Worm (Caenorhabditis elegans) whole organism, L4 larva: Measurements from ENCODE around the gene T25F10.4.

Experiments
- F10B5.3 ChIP-seq: sonication (generic microtip); optimal IDR thresholded peaks from 2 replicates; lab custom pipeline; 2016; ENCODE audit warnings: mild to moderate bottlenecking, missing genetic modification characterization, missing compliant biosample characterization
- F26F4.8 ChIP-seq: fragments of 200-800 bp; sonication (Bioruptor generic); conservative IDR thresholded peaks from 2 replicates; pipeline ENCODE4 v1.3.6; 2022; ENCODE audit warnings: missing genetic modification characterization, missing compliant biosample characterization
- Y5F2A.4 ChIP-seq: fragments of 200-800 bp; sonication (Bioruptor generic); optimal IDR thresholded peaks from 2 replicates; lab custom pipeline; 2018; ENCODE audit warnings: mild to moderate bottlenecking, missing genetic modification characterization, missing compliant biosample characterization
- Y75B8A.6 ChIP-seq: fragments of 200-800 bp; sonication (Bioruptor generic); IDR thresholded peaks from 2 replicates; pipeline ENCODE4 v1.3.6; 2022; ENCODE audit warnings: missing genetic modification reagents, missing genetic modification characterization, missing compliant biosample characterization
- ZK337.2 ChIP-seq: fragments of 200-800 bp; sonication (Bioruptor generic); IDR thresholded peaks from 2 replicates; pipeline ENCODE4 v1.3.6; 2022; ENCODE audit warnings: missing genetic modification reagents, missing genetic modification characterization, missing compliant biosample characterization
- ZK546.5 ChIP-seq, 2 experiments: sonication (generic microtip); optimal IDR thresholded peaks; 2 replicates each; lab custom pipeline; 2017; ENCODE audit warnings: missing biosample characterization in 2 of 2, missing genetic modification characterization in 2 of 2
- aha-1 ChIP-seq: fragments of 150-350 bp; peaks from one replicate; lab custom pipeline; 2014; ENCODE audit warnings: missing biosample characterization, missing genetic modification characterization
- ceh-28 ChIP-seq: fragments of 150-350 bp; optimal IDR thresholded peaks from 2 replicates; lab custom pipeline; 2014; ENCODE audit warnings: missing biosample characterization, missing genetic modification reagents, missing genetic modification characterization
- cey-2 ChIP-seq: sonication (generic microtip); optimal IDR thresholded peaks from 3 replicates; lab custom pipeline; 2017; ENCODE audit warnings: missing genetic modification characterization, mild to moderate bottlenecking, missing compliant biosample characterization, antibody characterized with exemption, borderline replicate concordance; ENCODE audit not compliant: insufficient read depth
- daf-16 ChIP-seq, 3 experiments: sonication (generic microtip); optimal IDR thresholded peaks; 2 replicates each; lab custom pipeline; 2016 to 2017; ENCODE audit warnings: missing genetic modification characterization in 3 of 3, missing genetic modification reagents in 3 of 3, mild to moderate bottlenecking in 2 of 3, missing compliant biosample characterization in 2 of 3, missing biosample characterization in 1 of 3, moderate library complexity in 1 of 3
- dmd-6 ChIP-seq: fragments of 200-800 bp; sonication (Bioruptor generic); IDR thresholded peaks from 2 replicates; pipeline ENCODE4 v1.3.6; 2022; ENCODE audit warnings: missing genetic modification reagents, missing genetic modification characterization, missing compliant biosample characterization
- dmd-8 ChIP-seq: fragments of 200-800 bp; sonication (Bioruptor generic); IDR thresholded peaks from 2 replicates; pipeline ENCODE4 v1.3.6; 2022; ENCODE audit warnings: missing genetic modification characterization, missing compliant biosample characterization
- dmd-9 ChIP-seq: fragments of 200-800 bp; sonication (Bioruptor generic); IDR thresholded peaks from 2 replicates; pipeline ENCODE4 v1.3.6; 2022; ENCODE audit warnings: missing genetic modification reagents, missing genetic modification characterization, missing compliant biosample characterization
- duxl-1 ChIP-seq: sonication (generic microtip); optimal IDR thresholded peaks from 2 replicates; lab custom pipeline; 2016; ENCODE audit warnings: mild to moderate bottlenecking, missing genetic modification characterization, moderate library complexity, missing compliant biosample characterization; ENCODE audit not compliant: poor library complexity
- fkh-10 ChIP-seq: fragments of 150-350 bp; optimal IDR thresholded peaks from 2 replicates; lab custom pipeline; 2014; ENCODE audit warnings: missing biosample characterization, missing genetic modification reagents, missing genetic modification characterization
- fos-1 ChIP-seq: fragments of 150-350 bp; optimal IDR thresholded peaks from 2 replicates; lab custom pipeline; 2014; ENCODE audit warnings: missing biosample characterization, missing genetic modification characterization
- hlh-11 ChIP-seq: fragments of 200-800 bp; sonication (Bioruptor generic); optimal IDR thresholded peaks from 2 replicates; lab custom pipeline; 2018; ENCODE audit warnings: mild to moderate bottlenecking, missing genetic modification characterization, missing compliant biosample characterization
- lin-15B ChIP-seq: fragments of 150-350 bp; sonication (generic microtip); optimal IDR thresholded peaks from 3 replicates; lab custom pipeline; 2014; ENCODE audit warnings: missing biosample characterization, missing genetic modification characterization
- lin-38 ChIP-seq: fragments of 200-800 bp; sonication (Bioruptor generic); IDR thresholded peaks from 2 replicates; pipeline ENCODE4 v1.3.6; 2022; ENCODE audit warnings: missing genetic modification reagents, missing genetic modification characterization, missing compliant biosample characterization
- lin-39 ChIP-seq: fragments of 150-350 bp; optimal IDR thresholded peaks from 2 replicates; lab custom pipeline; 2014; ENCODE audit warnings: missing biosample characterization, missing genetic modification reagents, missing genetic modification characterization
- lir-3 ChIP-seq: sonication (generic microtip); optimal IDR thresholded peaks from 2 replicates; lab custom pipeline; 2016; ENCODE audit warnings: mild to moderate bottlenecking, missing genetic modification characterization, missing compliant biosample characterization
- lsy-2 ChIP-seq, 2 experiments: fragments of 150-350 bp in 1 of 2; sonication (generic microtip) in 1 of 2; optimal IDR thresholded peaks; 2 replicates each; lab custom pipeline; 2014 to 2017; ENCODE audit warnings: missing biosample characterization in 2 of 2, missing genetic modification characterization in 2 of 2
- mep-1 ChIP-seq: fragments of 150-350 bp; sonication (generic microtip); optimal IDR thresholded peaks from 3 replicates; lab custom pipeline; 2014; ENCODE audit warnings: missing biosample characterization, missing genetic modification characterization
- mxl-3 ChIP-seq: fragments of 200-800 bp; sonication (Bioruptor generic); optimal IDR thresholded peaks from 2 replicates; lab custom pipeline; 2018; ENCODE audit warnings: mild to moderate bottlenecking, missing genetic modification characterization, missing compliant biosample characterization
- nhr-102 ChIP-seq: sonication (generic microtip); optimal IDR thresholded peaks from 2 replicates; lab custom pipeline; 2016; ENCODE audit warnings: mild to moderate bottlenecking, missing genetic modification characterization, moderate library complexity, missing compliant biosample characterization
- nhr-11 ChIP-seq: fragments of 150-350 bp; optimal IDR thresholded peaks from 2 replicates; lab custom pipeline; 2014; ENCODE audit warnings: missing biosample characterization, missing genetic modification characterization
- nhr-42 ChIP-seq: fragments of 200-800 bp; sonication (Bioruptor generic); IDR thresholded peaks from 2 replicates; pipeline ENCODE4 v1.3.6; 2022; ENCODE audit warnings: missing genetic modification characterization, missing compliant biosample characterization
- nhr-48 ChIP-seq: sonication (generic microtip); optimal IDR thresholded peaks from 2 replicates; lab custom pipeline; 2016; ENCODE audit warnings: mild to moderate bottlenecking, missing genetic modification characterization, missing compliant biosample characterization
- php-3 ChIP-seq: fragments of 200-800 bp; sonication (Bioruptor generic); IDR thresholded peaks from 2 replicates; pipeline ENCODE4 v1.3.6; 2022; ENCODE audit warnings: missing genetic modification reagents, missing genetic modification characterization, missing compliant biosample characterization
- sdz-12 ChIP-seq: fragments of 200-800 bp; sonication (Bioruptor generic); optimal IDR thresholded peaks from 2 replicates; lab custom pipeline; 2018; ENCODE audit warnings: mild to moderate bottlenecking, missing genetic modification characterization, missing compliant biosample characterization
- snpc-4 ChIP-seq: fragments of 150-350 bp; optimal IDR thresholded peaks from 2 replicates; lab custom pipeline; 2014; ENCODE audit warnings: missing biosample characterization, missing genetic modification characterization
- spr-1 ChIP-seq: sonication (generic microtip); optimal IDR thresholded peaks from 2 replicates; lab custom pipeline; 2016; ENCODE audit warnings: mild to moderate bottlenecking, missing genetic modification characterization, missing compliant biosample characterization
- spr-3 ChIP-seq: fragments of 200-800 bp; sonication (Bioruptor generic); optimal IDR thresholded peaks from 2 replicates; lab custom pipeline; 2018; ENCODE audit warnings: mild to moderate bottlenecking, missing genetic modification characterization, missing compliant biosample characterization
- unc-39 ChIP-seq: sonication (generic microtip); optimal IDR thresholded peaks from 2 replicates; lab custom pipeline; 2017; ENCODE audit warnings: missing biosample characterization, missing genetic modification characterization
- zag-1 ChIP-seq: fragments of 150-350 bp; optimal IDR thresholded peaks from 2 replicates; lab custom pipeline; 2014; ENCODE audit warnings: missing biosample characterization, missing genetic modification characterization
- zfp-2 ChIP-seq: sonication (generic microtip); optimal IDR thresholded peaks from 2 replicates; lab custom pipeline; 2016; ENCODE audit warnings: mild to moderate bottlenecking, missing genetic modification characterization, missing compliant biosample characterization
- zfp-3 ChIP-seq: fragments of 200-800 bp; sonication (Bioruptor generic); conservative IDR thresholded peaks from 2 replicates; pipeline ENCODE4 v1.3.6; 2022; ENCODE audit warnings: missing genetic modification reagents, missing genetic modification characterization, missing compliant biosample characterization
- ztf-11 ChIP-seq: fragments of 150-350 bp; optimal IDR thresholded peaks from 2 replicates; lab custom pipeline; 2014; ENCODE audit warnings: missing biosample characterization, missing genetic modification characterization

The T25F10.4 gene

DNA sequence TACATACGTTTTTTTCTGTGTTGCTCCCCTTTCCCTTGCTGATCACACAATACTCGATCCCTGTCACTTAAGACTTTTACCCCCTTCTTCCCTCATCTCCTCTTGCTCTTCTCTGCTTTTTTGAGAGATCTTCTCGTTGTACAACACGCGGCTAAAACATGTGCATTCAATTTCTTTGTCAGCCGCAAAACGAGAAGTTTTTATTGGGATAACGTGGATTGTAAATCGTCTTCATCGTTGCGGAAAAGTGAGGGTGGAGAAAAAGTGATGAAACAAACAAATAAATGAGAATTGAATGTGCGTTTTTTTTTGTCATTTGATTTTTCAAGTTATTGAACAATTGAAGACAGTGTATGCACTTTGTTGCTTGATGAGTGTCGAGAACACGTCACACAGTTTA is 7.2 kb upstream of the T25F10.4 start:
- no peak for TF ChIP-seq snpc-4
- no peak for TF ChIP-seq F26F4.8 (GFP tag; lab: Robert Waterston, UW)
- TF ChIP-seq fos-1 (tag; lab: Kevin White, UChicago): no peak
- TF ChIP-seq Y5F2A.4: no peak
- no peak for TF ChIP-seq unc-39 (tag; lab: Kevin White, UChicago)
- no peak for TF ChIP-seq duxl-1 (tag; lab: Kevin White, UChicago)
- TF ChIP-seq nhr-48: no peak
- no peak for TF ChIP-seq lir-3
- no peak for TF ChIP-seq dmd-8 (GFP tag; lab: Robert Waterston, UW)
- no peak for TF ChIP-seq dmd-6
- TF ChIP-seq spr-3 (GFP tag; lab: Kevin White, UChicago): no peak
- TF ChIP-seq lsy-2 (tag; optimal IDR thresholded peaks at IDR 0.05; lab: Kevin White, UChicago): no peak
- no peak for TF ChIP-seq mxl-3 (GFP tag; lab: Kevin White, UChicago)
- no peak for TF ChIP-seq hlh-11
- no peak for TF ChIP-seq spr-1

DNA sequence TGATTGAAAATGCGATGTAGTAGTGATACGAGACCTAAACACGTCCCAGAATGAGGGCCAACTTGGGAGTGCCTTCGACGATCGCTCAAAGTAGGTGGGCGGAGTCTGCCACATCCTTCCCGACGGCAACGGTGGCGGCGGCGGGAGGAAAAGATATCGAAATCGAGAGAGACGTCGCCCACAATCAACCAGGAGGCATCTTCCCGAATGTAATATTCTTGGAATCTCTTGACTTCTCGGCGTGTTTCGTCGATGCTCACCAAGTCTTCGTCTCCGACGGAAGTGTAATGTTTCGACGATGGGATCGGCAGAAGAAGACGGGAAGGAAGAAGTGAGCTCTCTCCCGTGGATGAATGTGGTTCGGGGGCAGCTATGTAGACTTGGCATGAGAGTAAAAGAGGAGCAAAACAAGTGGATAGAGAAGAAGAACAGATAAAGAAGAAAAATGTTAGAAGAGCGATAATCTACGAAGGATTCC is 6.2 kb upstream of the T25F10.4 start, which contains the start of the genes T25F10.1 and clik-1:
Gene T25F10.1 (plus strand): TSS at position 51 of the 478 bp plus-strand sequence.
Gene clik-1 (minus strand): TSS at position 281 of the 478 bp plus-strand sequence.
- TF ChIP-seq hlh-11 (peak; percentile 42), fkh-10 (GFP tag; lab: Kevin White, UChicago) (no peak), daf-16 (GFP tag; optimal IDR thresholded peaks at IDR 0.05; lab: Kevin White, UChicago) (peak in 1 of 2 experiments; percentile 81), daf-16 (tag; optimal IDR thresholded peaks at IDR 0.05; lab: Kevin White, UChicago) (no peak), mxl-3 (GFP tag; lab: Kevin White, UChicago) (peak; percentile 42), lin-39 (tag; lab: Kevin White, UChicago) (no peak), zag-1 (tag; lab: Kevin White, UChicago) (no peak), nhr-11 (tag; lab: Kevin White, UChicago) (peak; percentile 53), aha-1 (peak; percentile 40), ZK546.5 (tag; optimal IDR thresholded peaks at IDR 0.05; lab: Kevin White, UChicago) (no peak)

DNA sequence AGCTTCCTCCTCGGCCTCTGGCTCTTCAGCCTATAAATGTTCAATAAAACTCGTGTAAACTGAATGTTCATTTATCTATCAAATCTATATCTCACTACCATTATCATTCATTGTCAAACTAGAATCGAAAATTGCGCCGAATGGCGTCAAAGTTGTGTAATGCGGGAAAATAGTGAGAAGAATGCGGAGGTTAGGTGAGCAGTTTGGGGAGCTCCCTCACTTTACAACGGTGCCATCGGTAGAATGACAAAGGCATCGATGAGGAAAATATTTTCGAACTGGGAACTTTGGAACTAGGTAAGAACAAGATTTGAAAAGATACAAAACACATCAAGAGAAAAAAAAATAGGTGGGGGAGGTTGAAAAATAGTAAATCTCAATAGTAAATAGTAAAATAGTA is 5.3 kb upstream of the T25F10.4 start:
- TF ChIP-seq php-3 (GFP tag; lab: Robert Waterston, UW) (no peak), cey-2 (tag; lab: Kevin White, UChicago) (no peak), nhr-42 (GFP tag; lab: Robert Waterston, UW) (no peak), F10B5.3 (tag; lab: Kevin White, UChicago) (no peak), Y5F2A.4 (no peak), zfp-3 (GFP tag; lab: Robert Waterston, UW) (no peak), ZK337.2 (no peak), duxl-1 (tag; lab: Kevin White, UChicago) (no peak), nhr-48 (no peak), nhr-102 (no peak), Y75B8A.6 (GFP tag; lab: Robert Waterston, UW) (no peak), ztf-11 (tag; lab: Kevin White, UChicago) (no peak), lin-38 (no peak), lin-15B (no peak), mep-1 (tag; lab: Kevin White, UChicago) (no peak), ceh-28 (no peak), dmd-6 (no peak), zfp-2 (tag; lab: Kevin White, UChicago) (no peak), sdz-12 (no peak), dmd-9 (no peak)
